Fruit fly (Drosophila melanogaster) whole organism, embryonic: ENCODE measurements around the gene CG31321.

Source experiments
- Bgb ChIP-seq: fragments of 200-800 bp; sonication (Bioruptor generic); IDR thresholded peaks from 2 replicates; pipeline ENCODE4 v1.3.6; 2022; ENCODE audit warnings: missing biosample characterization, missing genetic modification characterization; ENCODE audit not compliant: partially characterized antibody
- CG10431 ChIP-seq: fragments of 200-800 bp; sonication (Bioruptor generic); optimal IDR thresholded peaks from 3 replicates; lab custom pipeline; 2018; ENCODE audit warnings: missing biosample characterization, mild to moderate bottlenecking, missing genetic modification characterization
- CG12236 ChIP-seq: fragments of 200-800 bp; sonication (Bioruptor generic); optimal IDR thresholded peaks from 2 replicates; lab custom pipeline; 2016; ENCODE audit warnings: missing biosample characterization, missing genetic modification characterization
- CG13287 ChIP-seq: fragments of 200-800 bp; sonication (Bioruptor generic); IDR thresholded peaks from 2 replicates; pipeline ENCODE4 v1.3.6; 2022; ENCODE audit warnings: missing biosample characterization, missing genetic modification characterization; ENCODE audit not compliant: partially characterized antibody
- CG14050 ChIP-seq: fragments of 200-800 bp; sonication (Bioruptor generic); IDR thresholded peaks from 3 replicates; pipeline ENCODE4 v1.3.6; 2022; ENCODE audit warnings: missing biosample characterization, missing genetic modification characterization
- CG15269 ChIP-seq: fragments of 200-800 bp; sonication (Bioruptor generic); optimal IDR thresholded peaks from 2 replicates; lab custom pipeline; 2018; ENCODE audit warnings: missing biosample characterization, mild to moderate bottlenecking, missing genetic modification characterization, moderate library complexity
- CG2120 ChIP-seq: fragments of 200-800 bp; sonication (Bioruptor generic); optimal IDR thresholded peaks from 3 replicates; lab custom pipeline; 2016; ENCODE audit warnings: missing biosample characterization, missing genetic modification characterization
- CG2889 ChIP-seq: fragments of 200-800 bp; sonication (Bioruptor generic); IDR thresholded peaks from 3 replicates; pipeline ENCODE4 v1.3.6; 2022; ENCODE audit warnings: missing biosample characterization, missing genetic modification characterization
- CG3163 ChIP-seq: fragments of 200-800 bp; sonication (Bioruptor generic); optimal IDR thresholded peaks from 3 replicates; lab custom pipeline; 2016; ENCODE audit warnings: missing biosample characterization, missing genetic modification characterization
- CG32532 ChIP-seq: fragments of 200-800 bp; sonication (Bioruptor generic); IDR thresholded peaks from 2 replicates; pipeline ENCODE4 v1.3.6; 2022; ENCODE audit warnings: missing biosample characterization, missing genetic modification characterization
- CG33213 ChIP-seq: fragments of 200-800 bp; sonication (Bioruptor generic); optimal IDR thresholded peaks from 3 replicates; lab custom pipeline; 2016; ENCODE audit warnings: missing biosample characterization, missing genetic modification characterization
- CG4707 ChIP-seq: fragments of 200-800 bp; sonication (Bioruptor generic); optimal IDR thresholded peaks from 2 replicates; lab custom pipeline; 2018; ENCODE audit warnings: missing biosample characterization, mild to moderate bottlenecking, missing genetic modification characterization, moderate library complexity
- CG4730 ChIP-seq: fragments of 200-800 bp; sonication (Bioruptor generic); IDR thresholded peaks from 2 replicates; pipeline ENCODE4 v1.3.6; 2022; ENCODE audit warnings: missing biosample characterization, missing genetic modification characterization
- CG5953 ChIP-seq: fragments of 200-800 bp; sonication (Bioruptor generic); IDR thresholded peaks from 2 replicates; pipeline ENCODE4 v1.3.6; 2022; ENCODE audit warnings: missing biosample characterization, missing genetic modification characterization
- CG7839 ChIP-seq: fragments of 200-800 bp; sonication (Bioruptor generic); optimal IDR thresholded peaks from 3 replicates; lab custom pipeline; 2018; ENCODE audit warnings: missing biosample characterization, mild to moderate bottlenecking, missing genetic modification characterization, moderate library complexity
- CG9609 ChIP-seq: fragments of 200-800 bp; sonication (Bioruptor generic); optimal IDR thresholded peaks from 3 replicates; lab custom pipeline; 2016; ENCODE audit warnings: missing biosample characterization, missing genetic modification characterization
- Dek ChIP-seq: fragments of 200-800 bp; sonication (Bioruptor generic); optimal IDR thresholded peaks from 3 replicates; lab custom pipeline; 2019; ENCODE audit warnings: missing biosample characterization, mild to moderate bottlenecking, missing genetic modification characterization, moderate library complexity
- Dip3 ChIP-seq: fragments of 200-800 bp; sonication (Bioruptor generic); optimal IDR thresholded peaks from 3 replicates; lab custom pipeline; 2016; ENCODE audit warnings: missing biosample characterization, missing genetic modification characterization
- Drgx ChIP-seq: fragments of 200-800 bp; sonication (Bioruptor generic); IDR thresholded peaks from 2 replicates; pipeline ENCODE4 v1.3.6; 2022; ENCODE audit warnings: missing biosample characterization, missing genetic modification characterization
- Gug ChIP-seq: fragments of 200-800 bp; sonication (Bioruptor generic); IDR thresholded peaks from 4 replicates; pipeline ENCODE4 v1.3.6; 2022; ENCODE audit warnings: missing biosample characterization, missing genetic modification characterization
- HLH54F ChIP-seq: fragments of 200-800 bp; sonication (Bioruptor generic); optimal IDR thresholded peaks from 3 replicates; lab custom pipeline; 2016; ENCODE audit warnings: missing biosample characterization, missing genetic modification characterization
- HLHmδ ChIP-seq: fragments of 200-800 bp; sonication (Bioruptor generic); optimal IDR thresholded peaks from 2 replicates; lab custom pipeline; 2018; ENCODE audit warnings: missing biosample characterization, mild to moderate bottlenecking, missing genetic modification characterization, moderate library complexity
- Lim3 ChIP-seq: fragments of 200-800 bp; sonication (Bioruptor generic); IDR thresholded peaks from 2 replicates; pipeline ENCODE4 v1.3.6; 2022; ENCODE audit warnings: missing biosample characterization, missing genetic modification characterization
- Med ChIP-seq: fragments of 200-800 bp; sonication (Bioruptor generic); peaks from one replicate; lab custom pipeline; 2016; ENCODE audit warnings: missing biosample characterization, missing genetic modification characterization, mild to moderate bottlenecking, inconsistent platforms, moderate library complexity
- Mrtf ChIP-seq: fragments of 200-800 bp; sonication (Bioruptor generic); IDR thresholded peaks from 3 replicates; pipeline ENCODE4 v1.3.6; 2022; ENCODE audit warnings: missing biosample characterization, missing genetic modification characterization
- NfI ChIP-seq: fragments of 200-800 bp; sonication (Bioruptor generic); optimal IDR thresholded peaks from 3 replicates; lab custom pipeline; 2018; ENCODE audit warnings: missing biosample characterization, mild to moderate bottlenecking, missing genetic modification characterization, moderate library complexity
- Pdp1 ChIP-seq, 2 experiments: fragments of 200-800 bp; sonication (Bioruptor generic); optimal IDR thresholded peaks; 3 replicates each; lab custom pipeline; 2016; ENCODE audit warnings: missing biosample characterization in 2 of 2, missing genetic modification characterization in 2 of 2, mild to moderate bottlenecking in 1 of 2, moderate library complexity in 1 of 2
- Rx ChIP-seq: fragments of 200-800 bp; sonication (Bioruptor generic); IDR thresholded peaks from 2 replicates; pipeline ENCODE4 v1.3.6; 2022; ENCODE audit warnings: missing biosample characterization, missing genetic modification characterization
- Side ChIP-seq: fragments of 200-800 bp; sonication (Bioruptor generic); optimal IDR thresholded peaks from 2 replicates; lab custom pipeline; 2016; ENCODE audit warnings: missing biosample characterization, missing genetic modification characterization
- Six4 ChIP-seq: fragments of 200-800 bp; sonication (Bioruptor generic); optimal IDR thresholded peaks from 2 replicates; lab custom pipeline; 2016; ENCODE audit warnings: missing biosample characterization, missing genetic modification characterization
- Xbp1 ChIP-seq: fragments of 200-800 bp; sonication (Bioruptor generic); optimal IDR thresholded peaks from 3 replicates; lab custom pipeline; 2016; ENCODE audit warnings: missing biosample characterization, mild to moderate bottlenecking, missing genetic modification characterization
- amos ChIP-seq: fragments of 200-800 bp; sonication (Bioruptor generic); IDR thresholded peaks from 2 replicates; pipeline ENCODE4 v1.3.6; 2022; ENCODE audit warnings: missing biosample characterization, missing genetic modification characterization; ENCODE audit not compliant: partially characterized antibody
- aop ChIP-seq: fragments of 200-800 bp; sonication (Bioruptor generic); IDR thresholded peaks from 2 replicates; pipeline ENCODE4 v1.3.6; 2022; ENCODE audit warnings: missing biosample characterization, missing genetic modification characterization
- cwo ChIP-seq: fragments of 200-800 bp; sonication (Bioruptor generic); optimal IDR thresholded peaks from 3 replicates; lab custom pipeline; 2017; ENCODE audit warnings: missing biosample characterization, missing genetic modification characterization, mild to moderate bottlenecking, moderate library complexity, missing genetic modification reagents
- dan ChIP-seq: fragments of 200-800 bp; sonication (Bioruptor generic); IDR thresholded peaks from 2 replicates; pipeline ENCODE4 v1.3.6; 2022; ENCODE audit warnings: missing biosample characterization, missing genetic modification characterization
- disco-r ChIP-seq: fragments of 200-800 bp; sonication (Bioruptor generic); optimal IDR thresholded peaks from 2 replicates; lab custom pipeline; 2016; ENCODE audit warnings: missing biosample characterization, missing genetic modification characterization
- dmrt99B ChIP-seq: fragments of 200-800 bp; sonication (Bioruptor generic); optimal IDR thresholded peaks from 2 replicates; lab custom pipeline; 2018; ENCODE audit warnings: missing biosample characterization, mild to moderate bottlenecking, missing genetic modification characterization, moderate library complexity
- dysf ChIP-seq: fragments of 200-800 bp; sonication (Bioruptor generic); IDR thresholded peaks from 3 replicates; pipeline ENCODE4 v1.3.6; 2022; ENCODE audit warnings: missing biosample characterization, missing genetic modification characterization
- fd3F ChIP-seq: fragments of 200-800 bp; sonication (Bioruptor generic); optimal IDR thresholded peaks from 2 replicates; lab custom pipeline; 2018; ENCODE audit warnings: missing biosample characterization, mild to moderate bottlenecking, missing genetic modification characterization, moderate library complexity
- grau ChIP-seq: fragments of 200-800 bp; optimal IDR thresholded peaks from 3 replicates; lab custom pipeline; 2019; ENCODE audit warnings: missing biosample characterization, mild to moderate bottlenecking, missing genetic modification characterization, moderate library complexity
- luna ChIP-seq: fragments of 200-800 bp; sonication (Bioruptor generic); optimal IDR thresholded peaks from 2 replicates; lab custom pipeline; 2016; ENCODE audit warnings: missing biosample characterization, missing genetic modification characterization
- mld ChIP-seq: fragments of 200-800 bp; sonication (Bioruptor generic); IDR thresholded peaks from 3 replicates; pipeline ENCODE4 v1.3.6; 2022; ENCODE audit warnings: missing biosample characterization, missing genetic modification characterization; ENCODE audit not compliant: partially characterized antibody
- pita ChIP-seq: fragments of 200-800 bp; sonication (Bioruptor generic); optimal IDR thresholded peaks from 2 replicates; lab custom pipeline; 2017; ENCODE audit warnings: missing biosample characterization, mild to moderate bottlenecking, missing genetic modification characterization
- rib ChIP-seq: fragments of 200-800 bp; sonication (Bioruptor generic); IDR thresholded peaks from 2 replicates; pipeline ENCODE4 v1.3.6; 2022; ENCODE audit warnings: missing biosample characterization, missing genetic modification characterization
- seq ChIP-seq: fragments of 200-800 bp; sonication (Bioruptor generic); IDR thresholded peaks from 2 replicates; pipeline ENCODE4 v1.3.6; 2022; ENCODE audit warnings: missing biosample characterization, missing genetic modification characterization
- stc ChIP-seq: fragments of 200-800 bp; sonication (Bioruptor generic); IDR thresholded peaks from 2 replicates; pipeline ENCODE4 v1.3.6; 2022; ENCODE audit warnings: missing biosample characterization, missing genetic modification characterization
- wdn ChIP-seq: fragments of 200-800 bp; sonication (Bioruptor generic); IDR thresholded peaks from 2 replicates; pipeline ENCODE4 v1.3.6; 2022; ENCODE audit warnings: missing biosample characterization, missing genetic modification characterization
- wek ChIP-seq: fragments of 200-800 bp; sonication (Bioruptor generic); optimal IDR thresholded peaks from 3 replicates; lab custom pipeline; 2018; ENCODE audit warnings: missing biosample characterization, mild to moderate bottlenecking, missing genetic modification characterization, moderate library complexity

Gene CG31321

dm6 chr3R:14346838-14347745 lies 36.9 kb downstream of the CG31321 start (continued):
- no peak for TF ChIP-seq amos
- peak; percentile 60 for TF ChIP-seq Dek (tag; lab: Kevin White, UChicago)
- TF ChIP-seq CG33213 (GFP tag; lab: Kevin White, UChicago) = peak; percentile 2
- no peak for TF ChIP-seq mld (GFP tag; lab: Robert Waterston, UW)
- no peak for TF ChIP-seq HLHmδ (GFP tag; lab: Kevin White, UChicago)
- TF ChIP-seq Drgx (GFP tag; lab: Robert Waterston, UW) = peak; percentile 30; the same call in 1 of the 2 replicates
- no peak for TF ChIP-seq CG3163 (GFP tag; lab: Kevin White, UChicago)
- TF ChIP-seq Med (GFP tag; lab: Kevin White, UChicago) = peak; percentile 80
- peak; percentile 55 for TF ChIP-seq Xbp1
- no peak for TF ChIP-seq luna (GFP tag; lab: Kevin White, UChicago)
- TF ChIP-seq Six4 (GFP tag; lab: Kevin White, UChicago) = no peak
- peak; percentile 68 for TF ChIP-seq NfI (GFP tag; lab: Kevin White, UChicago)
- no peak for TF ChIP-seq CG4707 (GFP tag; lab: Kevin White, UChicago)
- peak; percentile 38; the same call in 1 of the 3 replicates for TF ChIP-seq CG14050
- TF ChIP-seq CG5953 = no peak
- TF ChIP-seq Pdp1 (GFP tag; optimal IDR thresholded peaks at IDR 0.05; lab: Kevin White, UChicago) = peak; percentile 37 to 38
- 0 out of 2 replicates have a peak, but pooled peaks have one; percentile 32 for TF ChIP-seq CG4730 (GFP tag; lab: Robert Waterston, UW)
- peak; percentile 46 for TF ChIP-seq fd3F (GFP tag; lab: Kevin White, UChicago)
- TF ChIP-seq HLH54F = no peak
- TF ChIP-seq Rx = no peak
- no peak; the same call in 1 of the 2 replicates for TF ChIP-seq seq
- no peak for TF ChIP-seq wek (GFP tag; lab: Kevin White, UChicago)
- 0 out of 3 replicates have a peak, but pooled peaks have one; percentile 12 for TF ChIP-seq Mrtf (GFP tag; lab: Robert Waterston, UW)
- TF ChIP-seq dan (GFP tag; lab: Robert Waterston, UW) = no peak
- TF ChIP-seq CG10431 (GFP tag; lab: Kevin White, UChicago) = no peak
- TF ChIP-seq rib = no peak
- TF ChIP-seq dysf (GFP tag; lab: Robert Waterston, UW) = peak; percentile 69
- TF ChIP-seq CG7839 (tag; lab: Kevin White, UChicago) = peak; percentile 84
- TF ChIP-seq cwo = peak; percentile 72
- TF ChIP-seq CG13287 (GFP tag; lab: Robert Waterston, UW) = no peak; the same call in 1 of the 2 replicates
- peak; percentile 78 for TF ChIP-seq grau
- TF ChIP-seq stc = 0 out of 2 replicates have a peak, but pooled peaks have one; percentile 26
- TF ChIP-seq wdn (GFP tag; lab: Robert Waterston, UW) = 0 out of 2 replicates have a peak, but pooled peaks have one; percentile 27
- TF ChIP-seq dmrt99B (tag; lab: Kevin White, UChicago) = peak; percentile 79
- no peak for TF ChIP-seq CG2889
- TF ChIP-seq Bgb = no peak
- 0 out of 4 replicates have a peak, but pooled peaks have one; percentile 2 for TF ChIP-seq Gug (GFP tag; lab: Robert Waterston, UW)
- no peak for TF ChIP-seq aop
- no peak for TF ChIP-seq Side (GFP tag; lab: Kevin White, UChicago)
- no peak for TF ChIP-seq CG12236 (GFP tag; lab: Kevin White, UChicago)
- TF ChIP-seq disco-r (GFP tag; lab: Kevin White, UChicago) = no peak
- peak; percentile 57; the same call in 1 of the 2 replicates for TF ChIP-seq CG32532
- TF ChIP-seq CG15269 (tag; lab: Kevin White, UChicago) = peak; percentile 66
- TF ChIP-seq CG2120 (GFP tag; lab: Kevin White, UChicago) = peak; percentile 76
- no peak for TF ChIP-seq CG9609 (GFP tag; lab: Kevin White, UChicago)
- no peak for TF ChIP-seq pita (GFP tag; lab: Kevin White, UChicago)
- no peak for TF ChIP-seq Lim3 (GFP tag; lab: Robert Waterston, UW)
- TF ChIP-seq Dip3 = peak; percentile 21
